Worm (Caenorhabditis elegans) whole organism, mixed stage, embryonic: ENCODE measurements around the gene D1086.19.
"Not testable (repeated sequence)": the region's sequence is repeated elsewhere in the genome, so short reads cannot be mapped to it uniquely, and the experiment has no call there.

Experiments
- M03D4.4 ChIP-seq: sonication (generic microtip); optimal IDR thresholded peaks from 2 replicates; lab custom pipeline; 2017; ENCODE audit warnings: mild to moderate bottlenecking, missing genetic modification characterization, missing compliant biosample characterization
- bed-3 ChIP-seq: fragments of 200-800 bp; sonication (Bioruptor generic); optimal IDR thresholded peaks from 3 replicates; lab custom pipeline; 2018; ENCODE audit warnings: mild to moderate bottlenecking, missing genetic modification characterization, moderate library complexity, missing compliant biosample characterization
- ceh-39 ChIP-seq: fragments of 150-350 bp; optimal IDR thresholded peaks from 2 replicates; lab custom pipeline; 2014; ENCODE audit warnings: missing biosample characterization, missing genetic modification characterization
- ceh-43 ChIP-seq: fragments of 200-800 bp; sonication (Bioruptor generic); optimal IDR thresholded peaks from 2 replicates; lab custom pipeline; 2018; ENCODE audit warnings: mild to moderate bottlenecking, missing genetic modification characterization, moderate library complexity, missing compliant biosample characterization
- ces-1 ChIP-seq: fragments of 150-350 bp; optimal IDR thresholded peaks from 2 replicates; lab custom pipeline; 2014; ENCODE audit warnings: missing biosample characterization, missing genetic modification reagents, missing genetic modification characterization
- cnd-1 ChIP-seq: fragments of 200-800 bp; sonication (Bioruptor generic); optimal IDR thresholded peaks from 2 replicates; lab custom pipeline; 2018; ENCODE audit warnings: mild to moderate bottlenecking, missing genetic modification characterization, missing compliant biosample characterization
- drap-1 ChIP-seq: fragments of 200-800 bp; sonication (Bioruptor generic); optimal IDR thresholded peaks from 3 replicates; lab custom pipeline; 2018; ENCODE audit warnings: mild to moderate bottlenecking, missing genetic modification characterization, missing compliant biosample characterization
- elt-1 ChIP-seq: sonication (generic microtip); optimal IDR thresholded peaks from 2 replicates; lab custom pipeline; 2017; ENCODE audit warnings: missing genetic modification characterization, mild to moderate bottlenecking, missing compliant biosample characterization, antibody characterized with exemption, moderate library complexity, borderline replicate concordance; ENCODE audit not compliant: insufficient read depth
- elt-3 ChIP-seq: fragments of 150-350 bp; optimal IDR thresholded peaks from 2 replicates; lab custom pipeline; 2014; ENCODE audit warnings: missing biosample characterization, missing genetic modification characterization
- ham-2 ChIP-seq: fragments of 200-800 bp; sonication (Bioruptor generic); optimal IDR thresholded peaks from 2 replicates; lab custom pipeline; 2018; ENCODE audit warnings: mild to moderate bottlenecking, missing genetic modification characterization, missing compliant biosample characterization
- hlh-1 ChIP-seq: fragments of 150-350 bp; optimal IDR thresholded peaks from 2 replicates; lab custom pipeline; 2014; ENCODE audit warnings: missing biosample characterization, missing genetic modification reagents, missing genetic modification characterization
- lin-13 ChIP-seq: fragments of 150-350 bp; optimal IDR thresholded peaks from 2 replicates; lab custom pipeline; 2014; ENCODE audit warnings: missing biosample characterization, missing genetic modification characterization
- lin-32 ChIP-seq: fragments of 200-800 bp; sonication (Bioruptor generic); optimal IDR thresholded peaks from 2 replicates; lab custom pipeline; 2018; ENCODE audit warnings: mild to moderate bottlenecking, missing genetic modification characterization, missing compliant biosample characterization
- lsy-2 ChIP-seq: fragments of 150-350 bp; optimal IDR thresholded peaks from 2 replicates; lab custom pipeline; 2014; ENCODE audit warnings: missing biosample characterization, missing genetic modification characterization
- mab-5 ChIP-seq: fragments of 150-350 bp; optimal IDR thresholded peaks from 2 replicates; lab custom pipeline; 2014; ENCODE audit warnings: missing biosample characterization, missing genetic modification characterization
- mep-1 ChIP-seq: fragments of 150-350 bp; optimal IDR thresholded peaks from 2 replicates; lab custom pipeline; 2017; ENCODE audit warnings: missing biosample characterization, missing genetic modification reagents, missing genetic modification characterization, inconsistent platforms
- mls-2 ChIP-seq: sonication (generic microtip); optimal IDR thresholded peaks from 2 replicates; lab custom pipeline; 2016; ENCODE audit warnings: mild to moderate bottlenecking, missing genetic modification characterization, moderate library complexity, missing compliant biosample characterization
- nhr-237 ChIP-seq: fragments of 150-350 bp; optimal IDR thresholded peaks from 2 replicates; lab custom pipeline; 2014; ENCODE audit warnings: missing biosample characterization, missing genetic modification characterization
- pha-4 ChIP-seq: fragments of 150-350 bp; optimal IDR thresholded peaks from 2 replicates; lab custom pipeline; 2018; ENCODE audit warnings: missing biosample characterization, missing genetic modification reagents, missing genetic modification characterization
- sptf-1 ChIP-seq: sonication (generic microtip); optimal IDR thresholded peaks from 2 replicates; lab custom pipeline; 2017; ENCODE audit warnings: mild to moderate bottlenecking, missing genetic modification characterization, moderate library complexity, missing compliant biosample characterization
- unc-120 ChIP-seq: sonication (generic microtip); optimal IDR thresholded peaks from 2 replicates; lab custom pipeline; 2017; ENCODE audit warnings: missing genetic modification characterization, missing compliant biosample characterization; ENCODE audit not compliant: poor library complexity, severe bottlenecking
- unc-62 ChIP-seq: fragments of 150-350 bp; optimal IDR thresholded peaks from 2 replicates; lab custom pipeline; 2014; ENCODE audit warnings: missing biosample characterization, missing genetic modification reagents, missing genetic modification characterization

D1086.19 gene

DNA sequence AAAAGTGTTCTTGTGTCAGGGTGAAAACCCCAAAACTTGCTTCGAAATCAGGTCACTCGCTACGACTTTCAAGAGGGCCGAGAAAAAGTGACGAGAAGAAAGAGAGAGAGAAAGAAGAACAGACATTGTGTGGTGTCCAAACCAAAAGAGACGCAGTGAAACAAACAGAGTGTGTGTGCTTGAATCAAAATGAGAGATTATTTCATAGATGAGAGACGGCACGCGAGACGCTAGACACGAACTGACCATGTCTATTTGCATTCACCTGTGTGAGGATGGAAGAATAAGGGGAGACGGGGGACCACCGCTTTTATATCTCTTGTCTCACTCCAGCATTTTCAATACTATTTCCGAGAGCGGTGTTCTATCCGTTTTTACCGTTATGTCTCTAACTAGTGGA lies 48.0 kb downstream of the D1086.19 start:
- TF ChIP-seq ham-2 (GFP tag; lab: Kevin White, UChicago) (peak; percentile 81), cnd-1 (peak; percentile 36), sptf-1 (tag; lab: Kevin White, UChicago) (peak; percentile 54), M03D4.4 (peak; percentile 27), drap-1 (GFP tag; lab: Kevin White, UChicago) (peak; percentile 61), unc-62 (GFP tag; lab: Kevin White, UChicago) (peak; percentile 64), mls-2 (tag; lab: Kevin White, UChicago) (peak; percentile 38), lsy-2 (tag; lab: Kevin White, UChicago) (peak; percentile 41), bed-3 (GFP tag; lab: Kevin White, UChicago) (no peak), lin-32 (GFP tag; lab: Kevin White, UChicago) (no peak), mep-1 (tag; lab: Kevin White, UChicago) (peak; percentile 72), pha-4 (tag; lab: Kevin White, UChicago) (peak; percentile 86), lin-13 (tag; lab: Kevin White, UChicago) (no peak), ceh-39 (tag; lab: Kevin White, UChicago) (no peak), mab-5 (tag; lab: Kevin White, UChicago) (no peak), nhr-237 (tag; lab: Kevin White, UChicago) (peak; percentile 78), hlh-1 (tag; lab: Kevin White, UChicago) (peak; percentile 51), ces-1 (peak; percentile 31), elt-3 (tag; lab: Kevin White, UChicago) (no peak), unc-120 (tag; lab: Kevin White, UChicago) (peak; percentile 59)
- TF ChIP-seq, all 35 proteins: peak for 14

DNA sequence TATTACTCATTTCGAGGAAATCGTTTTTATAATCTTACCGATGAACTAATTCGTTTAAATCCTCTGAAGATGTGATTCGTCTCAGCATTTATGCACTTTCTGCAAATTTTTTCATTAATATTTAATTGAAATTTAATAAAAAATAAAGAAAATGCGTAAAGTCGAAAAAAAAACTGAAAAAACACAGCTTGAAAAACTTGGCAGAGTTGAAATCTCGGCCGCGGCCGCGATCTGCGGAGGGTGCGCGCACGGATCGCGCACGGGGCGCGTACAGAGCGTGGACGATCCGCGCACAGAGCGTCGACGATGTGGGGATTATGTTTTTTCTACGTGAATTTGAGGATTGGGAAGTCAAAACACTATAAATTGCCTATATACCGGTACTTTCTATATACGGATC lies 49.6 kb downstream of the D1086.19 start, which contains the start of gene AH10.4:
TSS of gene AH10.4 (minus strand) at position 101 of the 400 bp plus-strand sequence.
- not testable (repeated sequence) for TF ChIP-seq elt-1; bed-3 (GFP tag; lab: Kevin White, UChicago); ceh-43
